Worm (Caenorhabditis elegans) whole organism, young adult: ENCODE measurements around the gene nrf-6.

Source experiments
- ama-1 ChIP-seq, 3 experiments: fragments of 150-350 bp in 1 of 3; sonication (generic microtip) in 2 of 3; optimal IDR thresholded peaks; 2 replicates each; lab custom pipeline; 2014 to 2018; ENCODE audit warnings: missing biosample characterization in 2 of 3, missing genetic modification characterization in 2 of 3, missing genetic modification reagents in 2 of 3
- dpl-1 ChIP-seq: fragments of 150-350 bp; optimal IDR thresholded peaks from 2 replicates; lab custom pipeline; 2014; ENCODE audit warnings: missing biosample characterization, missing genetic modification reagents, missing genetic modification characterization
- repo-1 ChIP-seq: sonication (generic microtip); optimal IDR thresholded peaks from 2 replicates; lab custom pipeline; 2017; ENCODE audit warnings: mild to moderate bottlenecking, missing genetic modification characterization, missing compliant biosample characterization
- sea-2 ChIP-seq: fragments of 200-800 bp; sonication (Bioruptor generic); IDR thresholded peaks from 2 replicates; pipeline ENCODE4 v1.3.6; 2022; ENCODE audit warnings: missing genetic modification characterization, missing compliant biosample characterization
- snpc-4 ChIP-seq, 5 experiments: fragments of 150-350 bp in 1 of 5; sonication (generic microtip) in 4 of 5; optimal IDR thresholded peaks; 2 replicates each; lab custom pipeline; 2014 to 2018; ENCODE audit warnings: missing genetic modification characterization in 5 of 5, missing biosample characterization in 3 of 5, antibody characterized with exemption in 2 of 5, mild to moderate bottlenecking in 2 of 5, missing compliant biosample characterization in 2 of 5, missing genotype in 2 of 5, moderate library complexity in 2 of 5, missing genetic modification reagents in 1 of 5

DNA sequence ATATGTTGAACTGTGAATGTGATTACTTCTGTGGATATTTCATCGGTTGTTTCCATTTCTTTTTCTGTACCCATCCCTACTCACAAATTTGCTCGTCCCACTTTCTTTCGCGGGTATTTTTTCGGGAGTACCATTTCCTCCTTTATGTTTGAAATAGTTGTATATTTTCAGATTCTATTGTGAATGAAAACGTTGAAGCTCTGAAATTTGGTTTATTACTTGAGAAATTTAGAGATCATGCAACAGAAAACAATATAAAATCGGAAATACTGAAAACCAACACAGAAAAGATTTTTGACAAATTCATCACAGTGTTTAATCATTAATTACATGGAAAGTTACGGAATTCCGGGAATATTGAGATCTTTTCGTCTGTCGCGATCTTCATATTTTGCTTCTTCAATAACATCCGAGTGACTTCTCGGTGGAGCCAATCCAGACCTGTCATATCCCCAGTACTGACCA lies 11.9 kb downstream of the nrf-6 start:
- TF ChIP-seq repo-1 (tag; lab: Kevin White, UChicago) = peak; percentile 42
- no peak for TF ChIP-seq ama-1 (optimal IDR thresholded peaks at IDR 0.05; lab: Kevin White, UChicago)
- no peak for TF ChIP-seq ama-1 (GFP tag; optimal IDR thresholded peaks at IDR 0.05; lab: Kevin White, UChicago)
- no peak for TF ChIP-seq snpc-4 (GFP tag; optimal IDR thresholded peaks at IDR 0.05; lab: Kevin White, UChicago)
- no peak for TF ChIP-seq snpc-4 (tag; optimal IDR thresholded peaks at IDR 0.05; lab: Kevin White, UChicago)
- TF ChIP-seq dpl-1 = no peak
- TF ChIP-seq sea-2 (GFP tag; lab: Robert Waterston, UW) = no peak
